Worm (Caenorhabditis elegans): ENCODE data around the gene srgp-1.

Gene srgp-1

DNA sequence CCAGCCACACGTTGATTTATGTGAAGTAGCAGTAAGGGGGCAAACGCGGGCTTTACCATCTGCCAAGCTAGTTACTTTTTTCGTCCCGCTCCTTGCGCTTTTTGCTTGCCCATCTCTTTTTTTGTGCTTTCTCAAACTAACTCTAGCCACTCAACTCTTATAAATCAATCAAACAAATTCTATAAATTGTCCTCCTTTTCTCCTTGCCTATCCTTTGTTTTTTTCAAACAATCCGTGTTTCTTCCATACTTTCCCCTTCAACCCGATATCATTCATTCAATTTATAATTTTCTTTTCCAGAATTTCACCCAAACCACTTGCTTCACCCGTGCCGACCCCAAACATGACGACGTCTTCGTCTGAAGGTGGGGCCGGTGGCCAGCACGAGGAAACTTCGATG lies at the start of gene srgp-1:
Gene srgp-1 (plus strand): TSS at position 301 of the 400 bp plus-strand sequence.
- no peak for TF ChIP-seq unc-62 (GFP tag; optimal IDR thresholded peaks at IDR 0.05)

DNA sequence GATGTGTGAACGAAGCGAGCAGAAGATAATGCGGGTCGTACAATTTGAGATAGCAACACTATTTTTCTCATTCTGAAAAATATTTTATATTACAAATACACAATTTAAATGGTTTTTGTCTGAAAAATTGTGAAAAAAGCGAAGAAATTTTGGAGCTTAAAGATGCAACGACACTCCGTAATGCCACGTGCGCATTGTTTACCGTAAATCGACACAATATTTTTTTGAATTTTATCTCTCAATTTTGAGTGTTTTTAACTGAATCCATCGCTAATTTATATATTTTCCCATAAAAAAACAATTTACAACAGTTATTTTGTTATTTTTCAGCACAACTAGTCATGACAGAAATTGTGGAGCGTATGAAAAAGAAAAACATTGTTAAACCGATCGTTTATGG lies 49.3 kb upstream of the srgp-1 start, which contains the start of the genes M04B2.4 and gfl-1:
Gene M04B2.4 (minus strand): TSS at position 72 of the 400 bp plus-strand sequence.
Gene gfl-1 (plus strand): TSS at position 331 of the 400 bp plus-strand sequence.
- no peak for TF ChIP-seq unc-62 (GFP tag; optimal IDR thresholded peaks at IDR 0.05)

DNA sequence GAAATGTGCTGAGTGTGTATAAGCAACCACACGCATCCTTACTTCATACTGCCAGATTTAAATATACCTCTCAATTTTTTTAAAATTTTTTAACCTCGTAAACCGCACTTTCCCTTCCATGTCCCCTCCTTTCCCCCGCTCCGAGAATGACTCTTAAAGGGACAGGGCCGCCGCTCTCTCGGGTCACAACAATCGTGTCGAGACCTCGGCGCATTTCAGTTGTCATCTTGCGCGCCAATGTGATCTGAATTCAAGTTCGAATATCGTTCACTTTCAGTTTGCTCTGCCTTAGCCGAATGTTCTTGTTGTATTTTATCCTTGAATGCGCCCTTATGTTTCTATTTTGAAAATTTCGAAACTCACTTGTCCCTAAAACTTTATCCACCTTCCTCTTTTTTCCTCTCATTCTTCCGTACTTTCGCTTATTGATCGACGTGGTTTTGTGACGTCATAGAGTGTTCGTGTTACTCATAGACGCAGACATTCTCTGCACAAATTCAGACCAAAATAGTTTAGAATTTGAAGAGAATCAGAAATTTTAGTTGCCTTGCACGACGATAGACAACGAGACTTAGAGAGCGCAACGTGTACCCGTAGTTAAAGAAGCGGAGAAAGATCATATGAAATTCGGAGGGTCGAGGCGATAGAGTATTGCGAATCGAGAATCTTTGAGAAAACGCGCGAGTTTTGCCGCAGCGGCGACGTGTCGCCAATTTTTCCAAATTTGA lies 47.9 kb upstream of the srgp-1 start:
- TF ChIP-seq unc-62 (GFP tag; optimal IDR thresholded peaks at IDR 0.05), result no peak

- no peak for TF ChIP-seq unc-62 (GFP tag; optimal IDR thresholded peaks at IDR 0.05)
Measured at ce11 chrIV:11523685-11524084, 46.6 kb upstream of the srgp-1 start.

- TF ChIP-seq unc-62 (GFP tag; optimal IDR thresholded peaks at IDR 0.05), result no peak
Measured at ce11 chrIV:11524241-11524692, 46.0 kb upstream of the srgp-1 start, which contains the start of gene mep-1. mep-1 (plus strand) TSS chrIV:11524642.

- no peak for TF ChIP-seq unc-62 (GFP tag; optimal IDR thresholded peaks at IDR 0.05)
Measured at ce11 chrIV:11526189-11526588, 44.1 kb upstream of the srgp-1 start.

- no peak for TF ChIP-seq unc-62 (GFP tag; optimal IDR thresholded peaks at IDR 0.05)
Measured at ce11 chrIV:11527752-11528151, 42.5 kb upstream of the srgp-1 start, which contains the start of gene M04B2.2. M04B2.2 (plus strand) TSS chrIV:11528052.

- TF ChIP-seq unc-62 (GFP tag; optimal IDR thresholded peaks at IDR 0.05), result no peak
Measured at ce11 chrIV:11548671-11549070, 21.6 kb upstream of the srgp-1 start, which contains the start of gene M04B2.7. M04B2.7 (minus strand) TSS chrIV:11548771.

- TF ChIP-seq unc-62 (GFP tag; optimal IDR thresholded peaks at IDR 0.05), result no peak
Measured at ce11 chrIV:11549694-11550093, 20.6 kb upstream of the srgp-1 start.

ce11 chrIV:11551813-11552212 lies 18.5 kb upstream of the srgp-1 start, which contains the start of gene col-128:
col-128 (minus strand) TSS chrIV:11551960.
- TF ChIP-seq unc-62 (GFP tag; optimal IDR thresholded peaks at IDR 0.05), result no peak

DNA sequence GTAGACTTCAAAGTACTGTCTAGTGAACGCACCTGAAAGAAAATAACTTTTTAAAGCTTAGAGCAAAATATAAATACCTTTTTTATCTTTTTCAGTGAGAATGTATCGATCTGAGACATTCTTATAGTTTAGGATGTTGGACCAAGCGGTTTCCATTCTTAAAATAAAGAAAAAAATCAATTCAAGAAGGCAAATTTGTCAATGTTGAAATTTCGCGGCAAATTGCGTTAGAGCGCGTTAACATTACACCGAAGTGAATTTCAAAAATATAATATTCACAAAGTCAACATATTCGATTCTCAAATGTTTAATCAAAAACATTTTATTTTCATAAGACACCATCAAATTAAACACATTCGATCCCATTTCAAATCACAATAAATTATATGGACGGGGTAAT lies 8.6 kb upstream of the srgp-1 start, which contains the start of gene F12F6.7:
Gene F12F6.7 (minus strand): TSS at position 157 of the 400 bp plus-strand sequence.
- TF ChIP-seq unc-62 (GFP tag; optimal IDR thresholded peaks at IDR 0.05), result no peak

DNA sequence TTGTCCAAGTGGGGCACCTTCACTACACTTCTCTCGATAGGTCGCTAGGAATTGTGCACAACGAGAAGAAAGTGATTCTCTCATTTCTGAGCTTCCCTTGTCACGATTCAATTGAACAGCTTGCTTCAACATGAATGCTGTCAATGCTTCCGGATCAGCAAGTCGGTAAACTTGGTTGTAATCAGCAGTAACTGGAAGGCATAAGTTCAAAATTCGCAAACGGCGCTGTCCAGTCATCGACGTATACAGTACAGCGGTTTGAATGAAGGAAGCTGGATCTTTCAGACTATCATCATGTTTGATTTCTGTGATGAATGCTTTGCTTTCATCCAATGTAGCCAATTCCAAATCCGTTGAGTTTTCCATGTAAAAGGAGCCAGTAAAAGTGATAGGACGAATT lies 7.2 kb upstream of the srgp-1 start:
- TF ChIP-seq unc-62 (GFP tag; optimal IDR thresholded peaks at IDR 0.05), result no peak

ce11 chrIV:11565022-11565421 lies 5.3 kb upstream of the srgp-1 start:
- TF ChIP-seq unc-62 (GFP tag; optimal IDR thresholded peaks at IDR 0.05), result no peak

DNA sequence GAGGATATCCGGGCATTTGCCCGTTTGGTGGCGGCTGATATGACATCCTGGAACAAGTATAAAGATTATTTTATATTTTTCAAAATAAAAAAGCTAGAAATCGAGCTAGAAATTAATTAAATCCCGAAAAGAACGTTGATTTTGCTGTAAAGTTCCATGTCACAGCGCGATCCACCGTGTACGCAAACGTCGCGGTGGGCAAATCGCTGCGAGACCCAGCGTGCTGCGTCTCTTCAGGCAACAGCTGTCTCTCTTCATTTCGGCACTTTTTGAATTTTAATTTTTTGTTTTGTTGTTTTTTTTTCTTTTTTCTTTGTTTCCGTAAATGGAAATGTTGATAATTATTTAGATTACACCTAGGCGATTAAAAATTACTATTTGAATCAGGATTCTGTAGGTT lies 4.2 kb upstream of the srgp-1 start, which contains the start of gene sec-24.1:
Gene sec-24.1 (minus strand): TSS at position 49 of the 400 bp plus-strand sequence.
- no peak for TF ChIP-seq unc-62 (GFP tag; optimal IDR thresholded peaks at IDR 0.05)

DNA sequence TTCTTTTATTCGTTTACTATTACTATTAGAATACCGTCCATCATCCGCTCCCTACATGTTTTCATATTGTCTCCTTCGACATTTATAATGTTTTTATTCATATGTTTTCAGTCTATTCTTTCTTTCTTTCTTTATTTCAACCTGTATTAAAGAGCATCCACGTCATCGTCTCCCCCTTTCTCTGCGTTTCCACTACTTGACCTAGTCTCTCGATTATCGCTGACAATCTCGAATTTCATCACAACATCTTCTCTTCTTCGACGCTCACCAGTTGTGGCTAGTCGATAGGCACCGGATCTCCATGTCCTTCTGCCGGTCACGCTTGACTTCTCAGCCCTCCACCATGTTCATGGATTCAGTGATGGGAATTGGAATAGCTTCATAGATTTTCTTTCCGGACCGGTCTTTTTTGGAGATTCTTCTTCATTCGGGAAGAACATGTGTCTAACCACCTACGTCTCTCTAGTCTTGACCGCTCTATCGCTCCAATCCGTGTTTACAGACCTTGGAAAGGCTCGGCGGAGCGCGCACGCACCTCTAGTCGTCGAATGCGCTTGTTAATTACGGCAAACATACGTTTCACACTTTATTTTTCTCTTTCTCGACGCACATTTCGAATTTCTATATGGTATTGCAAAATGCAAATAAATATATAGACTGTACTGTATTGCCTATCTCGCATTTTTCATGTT lies 1.9 kb upstream of the srgp-1 start:
- TF ChIP-seq unc-62 (GFP tag; optimal IDR thresholded peaks at IDR 0.05), result no peak

- no peak for TF ChIP-seq unc-62 (GFP tag; optimal IDR thresholded peaks at IDR 0.05)
Measured at ce11 chrIV:11569795-11570194, 505 bp upstream of the srgp-1 start.
